Worm (Caenorhabditis elegans): ENCODE results near the gene nhr-12.

- no peak for TF ChIP-seq attf-5 (GFP tag; optimal IDR thresholded peaks at IDR 0.05)
- TF ChIP-seq ama-1 (optimal IDR thresholded peaks at IDR 0.05) = no peak
- TF ChIP-seq ama-1 (GFP tag; optimal IDR thresholded peaks at IDR 0.05) = no peak
- no peak for TF ChIP-seq aptf-2 (GFP tag; conservative IDR thresholded peaks at IDR 0.05)
- no peak for TF ChIP-seq egl-44 (GFP tag; IDR thresholded peaks at IDR 0.05)
- TF ChIP-seq snpc-1.1 (tag; optimal IDR thresholded peaks at IDR 0.05; ENCODE audit: insufficient read depth) = no peak
- TF ChIP-seq C17E4.6 (GFP tag; IDR thresholded peaks at IDR 0.05) = no peak
- no peak for TF ChIP-seq madf-3 (GFP tag; IDR thresholded peaks at IDR 0.05)
- no peak for TF ChIP-seq ztf-25 (GFP tag; IDR thresholded peaks at IDR 0.05)
- no peak for TF ChIP-seq Y95B8A.8 (GFP tag; IDR thresholded peaks at IDR 0.05)
- no peak for TF ChIP-seq B0035.1 (tag; optimal IDR thresholded peaks at IDR 0.05)
Measured at ce11 chrV:10065679-10066078, 18.2 kb downstream of the nhr-12 start.

Measured in whole organism, young adult.